Worm (Caenorhabditis elegans) whole organism, L1 larva: ENCODE data around the gene pqm-1.

ENCODE experiments used
- aly-2 ChIP-seq: fragments of 150-350 bp; optimal IDR thresholded peaks from 2 replicates; lab custom pipeline; 2014; ENCODE audit warnings: missing biosample characterization, missing genetic modification characterization
- ceh-82 ChIP-seq, 3 experiments: fragments of 150-350 bp in 1 of 3; sonication (generic microtip) in 2 of 3; optimal IDR thresholded peaks; 2 replicates each; lab custom pipeline; 2014 to 2017; ENCODE audit warnings: missing biosample characterization in 3 of 3, missing genetic modification characterization in 3 of 3
- egl-27 ChIP-seq, 2 experiments: fragments of 150-350 bp in 1 of 2; sonication (generic microtip); optimal IDR thresholded peaks; 3 replicates each; lab custom pipeline; 2017 to 2018; ENCODE audit warnings: missing biosample characterization in 2 of 2, missing genetic modification characterization in 2 of 2, missing genetic modification reagents in 2 of 2
- jun-1 ChIP-seq: fragments of 150-350 bp; optimal IDR thresholded peaks from 2 replicates; lab custom pipeline; 2014; ENCODE audit warnings: missing biosample characterization, missing genetic modification reagents, missing genetic modification characterization
- nhr-28 ChIP-seq: fragments of 150-350 bp; optimal IDR thresholded peaks from 2 replicates; lab custom pipeline; 2014; ENCODE audit warnings: missing biosample characterization, missing genetic modification characterization
- nhr-76 ChIP-seq: sonication (generic microtip); optimal IDR thresholded peaks from 2 replicates; lab custom pipeline; 2017; ENCODE audit warnings: missing biosample characterization, missing genetic modification characterization
- nhr-85 ChIP-seq: sonication (generic microtip); peaks from one replicate; lab custom pipeline; 2016; ENCODE audit warnings: missing genetic modification characterization, inconsistent platforms, missing compliant biosample characterization
- pqm-1 ChIP-seq: sonication (generic microtip); optimal IDR thresholded peaks from 3 replicates; lab custom pipeline; 2017; ENCODE audit warnings: missing biosample characterization, missing genetic modification characterization
- skn-1 ChIP-seq: fragments of 150-350 bp; optimal IDR thresholded peaks from 2 replicates; lab custom pipeline; 2014; ENCODE audit warnings: missing biosample characterization, missing genetic modification characterization
- sptf-1 ChIP-seq: fragments of 150-350 bp; optimal IDR thresholded peaks from 2 replicates; lab custom pipeline; 2014; ENCODE audit warnings: missing biosample characterization, missing genetic modification characterization
- sup-37 ChIP-seq: fragments of 200-800 bp; sonication (Bioruptor generic); optimal IDR thresholded peaks from 2 replicates; lab custom pipeline; 2018; ENCODE audit warnings: mild to moderate bottlenecking, missing genetic modification characterization, missing compliant biosample characterization
- unc-62 ChIP-seq: fragments of 150-350 bp; optimal IDR thresholded peaks from 2 replicates; lab custom pipeline; 2014; ENCODE audit warnings: missing biosample characterization, missing genetic modification reagents, missing genetic modification characterization
- unc-98 ChIP-seq: fragments of 200-800 bp; sonication (Bioruptor generic); IDR thresholded peaks from 2 replicates; pipeline ENCODE4 v1.3.6; 2022; ENCODE audit warnings: missing genetic modification characterization, missing compliant biosample characterization

DNA sequence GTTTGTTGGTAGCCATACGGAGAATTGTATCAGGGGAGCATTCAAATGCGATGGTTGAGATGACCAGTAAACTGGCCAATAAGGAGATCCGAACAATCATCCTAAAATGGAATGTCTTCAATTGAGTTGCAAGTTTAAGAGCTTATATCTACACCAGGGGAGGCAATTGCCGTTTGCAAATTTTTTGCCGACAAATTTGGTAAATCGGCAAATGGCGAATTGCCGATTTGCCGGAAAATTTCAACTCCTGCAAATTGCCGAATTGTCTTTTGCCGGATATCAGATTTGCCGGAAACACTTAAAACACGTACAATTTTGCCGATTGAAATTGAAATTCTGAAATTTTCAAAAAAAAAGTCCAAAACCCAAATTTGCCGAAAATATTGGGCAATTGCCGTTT is 17.6 kb downstream of the pqm-1 start, which contains the start of gene F40F8.5:
- TF ChIP-seq nhr-28, result no peak
- no peak for TF ChIP-seq unc-62 (GFP tag; lab: Kevin White, UChicago)
- no peak for TF ChIP-seq ceh-82 (tag; optimal IDR thresholded peaks at IDR 0.05; lab: Kevin White, UChicago)
- no peak for TF ChIP-seq sptf-1 (tag; lab: Kevin White, UChicago)
- TF ChIP-seq sup-37, result no peak
- TF ChIP-seq jun-1 (tag; lab: Kevin White, UChicago), result no peak
- TF ChIP-seq aly-2 (tag; lab: Kevin White, UChicago), result no peak
- no peak for TF ChIP-seq skn-1 (tag; lab: Kevin White, UChicago)
- TF ChIP-seq unc-98 (GFP tag; lab: Robert Waterston, UW), result no peak
- TF ChIP-seq egl-27 (tag; optimal IDR thresholded peaks at IDR 0.05; lab: Kevin White, UChicago), result no peak
- TF ChIP-seq nhr-85 (tag; lab: Kevin White, UChicago), result no peak
- TF ChIP-seq nhr-76 (tag; lab: Kevin White, UChicago), result no peak
- no peak for TF ChIP-seq pqm-1
